Worm (Caenorhabditis elegans) whole organism, young adult: Measurements from ENCODE around the gene oga-1.

Experiments
- B0336.3 ChIP-seq: fragments of 200-800 bp; sonication (Bioruptor generic); IDR thresholded peaks from 2 replicates; pipeline ENCODE4 v1.3.6; 2022; ENCODE audit warnings: missing genetic modification characterization, missing compliant biosample characterization
- C06A6.2 ChIP-seq: fragments of 200-800 bp; sonication (Bioruptor generic); conservative IDR thresholded peaks from 2 replicates; pipeline ENCODE4 v1.3.6; 2022; ENCODE audit warnings: missing genetic modification characterization, missing compliant biosample characterization
- C17E4.6 ChIP-seq: fragments of 200-800 bp; sonication (Bioruptor generic); IDR thresholded peaks from 2 replicates; pipeline ENCODE4 v1.3.6; 2022; ENCODE audit warnings: missing genetic modification reagents, missing genetic modification characterization, missing compliant biosample characterization
- F22D6.2 ChIP-seq: sonication (generic microtip); optimal IDR thresholded peaks from 2 replicates; lab custom pipeline; 2016; ENCODE audit warnings: mild to moderate bottlenecking, missing genetic modification characterization, missing compliant biosample characterization
- F37B4.10 ChIP-seq: fragments of 200-800 bp; sonication (Bioruptor generic); IDR thresholded peaks from 2 replicates; pipeline ENCODE4 v1.3.6; 2022; ENCODE audit warnings: missing genetic modification characterization, missing compliant biosample characterization
- F52B5.7 ChIP-seq: sonication (generic microtip); optimal IDR thresholded peaks from 2 replicates; lab custom pipeline; 2016; ENCODE audit warnings: mild to moderate bottlenecking, missing genetic modification characterization, missing compliant biosample characterization
- F55B11.4 ChIP-seq: sonication (generic microtip); optimal IDR thresholded peaks from 2 replicates; lab custom pipeline; 2016; ENCODE audit warnings: missing compliant biosample characterization, missing genetic modification characterization, borderline replicate concordance; ENCODE audit not compliant: insufficient read depth
- F57A8.1 ChIP-seq: fragments of 200-800 bp; sonication (Bioruptor generic); optimal IDR thresholded peaks from 2 replicates; lab custom pipeline; 2018; ENCODE audit warnings: mild to moderate bottlenecking, missing genetic modification characterization, moderate library complexity, missing compliant biosample characterization
- F57C9.4 ChIP-seq: sonication (generic microtip); optimal IDR thresholded peaks from 2 replicates; lab custom pipeline; 2017; ENCODE audit warnings: mild to moderate bottlenecking, missing genetic modification characterization, missing compliant biosample characterization
- T26A5.8 ChIP-seq: sonication (generic microtip); optimal IDR thresholded peaks from 2 replicates; lab custom pipeline; 2016; ENCODE audit warnings: missing genetic modification characterization, missing compliant biosample characterization
- Y53F4B.3 ChIP-seq: fragments of 200-800 bp; sonication (Bioruptor generic); IDR thresholded peaks from 2 replicates; pipeline ENCODE4 v1.3.6; 2022; ENCODE audit warnings: missing genetic modification reagents, missing genetic modification characterization, missing compliant biosample characterization
- Y53G8AR.9 ChIP-seq: fragments of 200-800 bp; sonication (Bioruptor generic); conservative IDR thresholded peaks from 2 replicates; pipeline ENCODE4 v1.3.6; 2022; ENCODE audit warnings: missing genetic modification reagents, missing genetic modification characterization, missing compliant biosample characterization
- Y67H2A.10 ChIP-seq: fragments of 200-800 bp; sonication (Bioruptor generic); conservative IDR thresholded peaks from 2 replicates; pipeline ENCODE4 v1.3.6; 2022; ENCODE audit warnings: missing genetic modification reagents, missing genetic modification characterization, missing compliant biosample characterization
- Y95B8A.8 ChIP-seq: fragments of 200-800 bp; sonication (Bioruptor generic); IDR thresholded peaks from 2 replicates; pipeline ENCODE4 v1.3.6; 2022; ENCODE audit warnings: missing genetic modification reagents, missing genetic modification characterization, missing compliant biosample characterization
- atf-7 ChIP-seq: sonication (generic microtip); optimal IDR thresholded peaks from 2 replicates; lab custom pipeline; 2017; ENCODE audit warnings: mild to moderate bottlenecking, missing genetic modification characterization, missing compliant biosample characterization
- bed-2 ChIP-seq: fragments of 200-800 bp; sonication (Bioruptor generic); IDR thresholded peaks from 2 replicates; pipeline ENCODE4 v1.3.6; 2022; ENCODE audit warnings: missing genetic modification reagents, missing genetic modification characterization, missing compliant biosample characterization
- ccch-3 ChIP-seq: fragments of 200-800 bp; sonication (Bioruptor generic); optimal IDR thresholded peaks from 2 replicates; lab custom pipeline; 2018; ENCODE audit warnings: mild to moderate bottlenecking, missing genetic modification characterization, missing compliant biosample characterization
- ceh-100 ChIP-seq: fragments of 200-800 bp; sonication (Bioruptor generic); IDR thresholded peaks from 2 replicates; pipeline ENCODE4 v1.3.6; 2022; ENCODE audit warnings: missing genetic modification reagents, missing genetic modification characterization, missing compliant biosample characterization
- ceh-27 ChIP-seq: fragments of 200-800 bp; sonication (Bioruptor generic); optimal IDR thresholded peaks from 2 replicates; lab custom pipeline; 2018; ENCODE audit warnings: mild to moderate bottlenecking, missing genetic modification characterization, moderate library complexity, missing compliant biosample characterization
- ceh-40 ChIP-seq: fragments of 200-800 bp; sonication (Bioruptor generic); IDR thresholded peaks from 2 replicates; pipeline ENCODE4 v1.3.6; 2022; ENCODE audit warnings: missing genetic modification characterization, missing compliant biosample characterization
- ceh-79 ChIP-seq: sonication (generic microtip); optimal IDR thresholded peaks from 2 replicates; lab custom pipeline; 2017; ENCODE audit warnings: mild to moderate bottlenecking, missing genetic modification characterization, missing compliant biosample characterization
- dpl-1 ChIP-seq: fragments of 150-350 bp; optimal IDR thresholded peaks from 2 replicates; lab custom pipeline; 2014; ENCODE audit warnings: missing biosample characterization, missing genetic modification reagents, missing genetic modification characterization
- ets-4 ChIP-seq: fragments of 200-800 bp; sonication (Bioruptor generic); optimal IDR thresholded peaks from 2 replicates; lab custom pipeline; 2018; ENCODE audit warnings: mild to moderate bottlenecking, missing genetic modification characterization, missing compliant biosample characterization
- gei-17 ChIP-seq: fragments of 200-800 bp; sonication (Bioruptor generic); optimal IDR thresholded peaks from 2 replicates; lab custom pipeline; 2018; ENCODE audit warnings: mild to moderate bottlenecking, missing genetic modification characterization, missing compliant biosample characterization
- him-1 ChIP-seq: sonication (generic microtip); optimal IDR thresholded peaks from 2 replicates; lab custom pipeline; 2016; ENCODE audit warnings: missing genotype, missing genetic modification reagents, missing genetic modification characterization, missing compliant biosample characterization
- hlh-26 ChIP-seq: fragments of 200-800 bp; sonication (Bioruptor generic); conservative IDR thresholded peaks from 2 replicates; pipeline ENCODE4 v1.3.6; 2022; ENCODE audit warnings: missing genetic modification reagents, missing genetic modification characterization, missing compliant biosample characterization
- hsf-1 ChIP-seq: fragments of 200-800 bp; sonication (Bioruptor generic); IDR thresholded peaks from 2 replicates; pipeline ENCODE4 v1.3.6; 2022; ENCODE audit warnings: missing genetic modification reagents, missing genetic modification characterization, missing compliant biosample characterization
- let-607 ChIP-seq, 2 experiments: fragments of 200-800 bp in 1 of 2; sonication (Bioruptor generic) in 1 of 2; sonication (generic microtip) in 1 of 2; optimal IDR thresholded peaks; 2 replicates each; lab custom pipeline; 2016 to 2018; ENCODE audit warnings: mild to moderate bottlenecking in 2 of 2, missing compliant biosample characterization in 2 of 2, missing genetic modification characterization in 2 of 2, moderate library complexity in 2 of 2, missing genotype in 1 of 2
- lin-26 ChIP-seq: fragments of 200-800 bp; sonication (Bioruptor generic); IDR thresholded peaks from 2 replicates; pipeline ENCODE4 v1.3.6; 2022; ENCODE audit warnings: missing genetic modification reagents, missing genetic modification characterization, missing compliant biosample characterization
- lin-35 ChIP-seq, 3 experiments: fragments of 150-350 bp in 2 of 3; sonication (generic microtip) in 1 of 3; optimal IDR thresholded peaks; 2 replicates each; lab custom pipeline; 2014 to 2018; ENCODE audit warnings: missing biosample characterization in 3 of 3, missing genetic modification characterization in 3 of 3, missing genetic modification reagents in 3 of 3
- mxl-1 ChIP-seq: sonication (generic microtip); optimal IDR thresholded peaks from 2 replicates; lab custom pipeline; 2016; ENCODE audit warnings: missing genetic modification characterization, missing compliant biosample characterization
- pbrm-1 ChIP-seq: fragments of 200-800 bp; sonication (Bioruptor generic); IDR thresholded peaks from 2 replicates; pipeline ENCODE4 v1.3.6; 2022; ENCODE audit warnings: missing genetic modification reagents, missing genetic modification characterization, missing compliant biosample characterization
- tbp1 ChIP-seq: fragments of 200-800 bp; sonication (Bioruptor generic); optimal IDR thresholded peaks from 2 replicates; lab custom pipeline; 2018; ENCODE audit warnings: mild to moderate bottlenecking, missing genetic modification characterization, missing compliant biosample characterization
- zfh-2 ChIP-seq: fragments of 200-800 bp; sonication (Bioruptor generic); conservative IDR thresholded peaks from 2 replicates; pipeline ENCODE4 v1.3.6; 2022; ENCODE audit warnings: missing genetic modification reagents, missing genetic modification characterization, missing compliant biosample characterization
- zim-3 ChIP-seq: sonication (generic microtip); optimal IDR thresholded peaks from 2 replicates; lab custom pipeline; 2017; ENCODE audit warnings: mild to moderate bottlenecking, missing genetic modification characterization, moderate library complexity, missing compliant biosample characterization
- ztf-3 ChIP-seq: fragments of 200-800 bp; sonication (Bioruptor generic); optimal IDR thresholded peaks from 2 replicates; lab custom pipeline; 2018; ENCODE audit warnings: mild to moderate bottlenecking, missing genetic modification characterization, missing compliant biosample characterization

oga-1 gene

ce11 chrX:9314397-9314796 is 32.8 kb downstream of the oga-1 start, which contains the start of gene ttr-38:
ttr-38 (minus strand) TSS chrX:9314497.
- no peak for TF ChIP-seq F57A8.1 (GFP tag; lab: Kevin White, UChicago)
- no peak for TF ChIP-seq mxl-1 (tag; lab: Kevin White, UChicago)
- TF ChIP-seq F22D6.2 (tag; lab: Kevin White, UChicago): no peak
- TF ChIP-seq lin-35 (GFP tag; optimal IDR thresholded peaks at IDR 0.05; lab: Kevin White, UChicago): no peak
- no peak for TF ChIP-seq zfh-2 (GFP tag; lab: Robert Waterston, UW)
- no peak for TF ChIP-seq ztf-3 (GFP tag; lab: Kevin White, UChicago)
- TF ChIP-seq tbp1 (GFP tag; lab: Kevin White, UChicago): no peak
- no peak for TF ChIP-seq ets-4 (GFP tag; lab: Kevin White, UChicago)

- TF ChIP-seq C17E4.6: no peak
- TF ChIP-seq hlh-26 (GFP tag; lab: Robert Waterston, UW): no peak
- no peak for TF ChIP-seq ccch-3 (GFP tag; lab: Kevin White, UChicago)
- TF ChIP-seq atf-7: no peak
- no peak for TF ChIP-seq Y53G8AR.9
- TF ChIP-seq tbp1 (GFP tag; lab: Kevin White, UChicago): no peak
- no peak for TF ChIP-seq ceh-40 (GFP tag; lab: Robert Waterston, UW)
- TF ChIP-seq hsf-1 (GFP tag; lab: Robert Waterston, UW): no peak
- no peak for TF ChIP-seq Y95B8A.8 (GFP tag; lab: Robert Waterston, UW)
Observed at ce11 chrX:9311225-9311624, 36.0 kb downstream of the oga-1 start, which contains the start of gene H29C22.1. H29C22.1 (minus strand) TSS chrX:9311325.

ce11 chrX:9303422-9303821 is 43.8 kb downstream of the oga-1 start, which contains the start of gene tmc-2:
tmc-2 (plus strand) TSS chrX:9303722.
- no peak for TF ChIP-seq hlh-26 (GFP tag; lab: Robert Waterston, UW)
- TF ChIP-seq Y95B8A.8 (GFP tag; lab: Robert Waterston, UW): no peak
- no peak for TF ChIP-seq bed-2 (GFP tag; lab: Robert Waterston, UW)
- TF ChIP-seq gei-17 (GFP tag; lab: Kevin White, UChicago): no peak
- TF ChIP-seq let-607 (tag; optimal IDR thresholded peaks at IDR 0.05; lab: Kevin White, UChicago): no peak
- no peak for TF ChIP-seq ceh-27 (GFP tag; lab: Kevin White, UChicago)
- no peak for TF ChIP-seq ceh-79 (tag; lab: Kevin White, UChicago)
- TF ChIP-seq dpl-1: no peak
- TF ChIP-seq pbrm-1 (GFP tag; lab: Robert Waterston, UW): no peak

- TF ChIP-seq Y53F4B.3: no peak
- TF ChIP-seq C06A6.2 (GFP tag; lab: Robert Waterston, UW): no peak
- no peak for TF ChIP-seq Y67H2A.10
- no peak for TF ChIP-seq F52B5.7
- TF ChIP-seq T26A5.8 (tag; lab: Kevin White, UChicago): no peak
- no peak for TF ChIP-seq ceh-100 (GFP tag; lab: Robert Waterston, UW)
- TF ChIP-seq B0336.3: no peak
- no peak for TF ChIP-seq lin-26 (GFP tag; lab: Robert Waterston, UW)
- no peak for TF ChIP-seq F55B11.4 (tag; lab: Kevin White, UChicago)
- no peak for TF ChIP-seq zim-3 (tag; lab: Kevin White, UChicago)
- no peak for TF ChIP-seq ceh-27 (GFP tag; lab: Kevin White, UChicago)
- TF ChIP-seq F37B4.10 (GFP tag; lab: Robert Waterston, UW): no peak
- TF ChIP-seq him-1 (tag; lab: Kevin White, UChicago): no peak
- no peak for TF ChIP-seq F57C9.4 (tag; lab: Kevin White, UChicago)
Observed at ce11 chrX:9302763-9303162, 44.5 kb downstream of the oga-1 start.
